Worm (Caenorhabditis elegans) whole organism, late embryonic: Measurements from ENCODE around the gene drh-1.
A peak's percentile ranks its signal among the peaks of the same experiment; 100 is the strongest.

ENCODE experiments used
- F13H6.1 ChIP-seq: sonication (generic microtip); optimal IDR thresholded peaks from 2 replicates; lab custom pipeline; 2016; ENCODE audit warnings: missing genetic modification characterization, missing compliant biosample characterization
- K02D7.2 ChIP-seq: sonication (generic microtip); optimal IDR thresholded peaks from 2 replicates; lab custom pipeline; 2017; ENCODE audit warnings: mild to moderate bottlenecking, missing genetic modification characterization, missing compliant biosample characterization
- K09A11.1 ChIP-seq: sonication (generic microtip); optimal IDR thresholded peaks from 2 replicates; lab custom pipeline; 2017; ENCODE audit warnings: antibody characterized with exemption, mild to moderate bottlenecking, missing genetic modification characterization, missing compliant biosample characterization; ENCODE audit not compliant: insufficient read depth
- T23F11.4 ChIP-seq: fragments of 200-800 bp; sonication (Bioruptor generic); optimal IDR thresholded peaks from 2 replicates; lab custom pipeline; 2018; ENCODE audit warnings: mild to moderate bottlenecking, missing genetic modification characterization, missing compliant biosample characterization
- ahr-1 ChIP-seq: sonication (generic microtip); optimal IDR thresholded peaks from 2 replicates; lab custom pipeline; 2016; ENCODE audit warnings: missing genetic modification characterization, missing compliant biosample characterization
- ama-1 ChIP-seq: fragments of 150-350 bp; optimal IDR thresholded peaks from 2 replicates; lab custom pipeline; 2014
- ceh-19 ChIP-seq: fragments of 200-800 bp; sonication (Bioruptor generic); optimal IDR thresholded peaks from 2 replicates; lab custom pipeline; 2018; ENCODE audit warnings: mild to moderate bottlenecking, missing genetic modification characterization, missing compliant biosample characterization
- ceh-2 ChIP-seq: sonication (generic microtip); optimal IDR thresholded peaks from 2 replicates; lab custom pipeline; 2016; ENCODE audit warnings: missing genotype, missing genetic modification characterization, missing compliant biosample characterization
- ceh-22 ChIP-seq: sonication (generic microtip); optimal IDR thresholded peaks from 2 replicates; lab custom pipeline; 2017; ENCODE audit warnings: missing biosample characterization, missing genetic modification characterization
- ceh-24 ChIP-seq: sonication (generic microtip); optimal IDR thresholded peaks from 2 replicates; lab custom pipeline; 2016; ENCODE audit warnings: mild to moderate bottlenecking, missing genetic modification characterization, missing compliant biosample characterization
- ceh-31 ChIP-seq: sonication (generic microtip); optimal IDR thresholded peaks from 2 replicates; lab custom pipeline; 2016; ENCODE audit warnings: missing genetic modification characterization, missing compliant biosample characterization
- ceh-34 ChIP-seq: sonication (generic microtip); optimal IDR thresholded peaks from 2 replicates; lab custom pipeline; 2016; ENCODE audit warnings: mild to moderate bottlenecking, missing genetic modification characterization, missing compliant biosample characterization
- ceh-45 ChIP-seq: fragments of 200-800 bp; sonication (Bioruptor generic); IDR thresholded peaks from 2 replicates; pipeline ENCODE4 v1.3.6; 2022; ENCODE audit warnings: missing genetic modification reagents, missing genetic modification characterization, missing compliant biosample characterization
- ceh-48 ChIP-seq: sonication (generic microtip); optimal IDR thresholded peaks from 2 replicates; lab custom pipeline; 2016; ENCODE audit warnings: missing genetic modification characterization, inconsistent platforms, missing compliant biosample characterization
- ceh-6 ChIP-seq: fragments of 200-800 bp; sonication (Bioruptor generic); optimal IDR thresholded peaks from 2 replicates; lab custom pipeline; 2018; ENCODE audit warnings: mild to moderate bottlenecking, missing genetic modification characterization, missing compliant biosample characterization
- ceh-9 ChIP-seq: sonication (generic microtip); optimal IDR thresholded peaks from 2 replicates; lab custom pipeline; 2016; ENCODE audit warnings: mild to moderate bottlenecking, missing genetic modification characterization, inconsistent platforms, missing compliant biosample characterization
- che-1 ChIP-seq: sonication (generic microtip); optimal IDR thresholded peaks from 2 replicates; lab custom pipeline; 2016; ENCODE audit warnings: mild to moderate bottlenecking, missing genetic modification characterization, missing compliant biosample characterization
- dmd-4 ChIP-seq: sonication (generic microtip); optimal IDR thresholded peaks from 2 replicates; lab custom pipeline; 2016; ENCODE audit warnings: borderline replicate concordance, missing genetic modification characterization, missing compliant biosample characterization
- dve-1 ChIP-seq: sonication (generic microtip); optimal IDR thresholded peaks from 2 replicates; lab custom pipeline; 2017; ENCODE audit warnings: antibody characterized with exemption, mild to moderate bottlenecking, missing genetic modification characterization, missing compliant biosample characterization
- elt-2 ChIP-seq: sonication (generic microtip); optimal IDR thresholded peaks from 2 replicates; lab custom pipeline; 2016; ENCODE audit warnings: missing genetic modification reagents, missing genetic modification characterization, missing compliant biosample characterization
- elt-4 ChIP-seq: sonication (generic microtip); optimal IDR thresholded peaks from 2 replicates; lab custom pipeline; 2016; ENCODE audit warnings: missing genetic modification characterization, missing compliant biosample characterization
- ets-4 ChIP-seq: sonication (generic microtip); optimal IDR thresholded peaks from 2 replicates; lab custom pipeline; 2016; ENCODE audit warnings: missing genetic modification characterization, missing compliant biosample characterization
- eyg-1 ChIP-seq: sonication (generic microtip); optimal IDR thresholded peaks from 2 replicates; lab custom pipeline; 2016; ENCODE audit warnings: missing genotype, missing genetic modification characterization, missing compliant biosample characterization
- fkh-10 ChIP-seq: fragments of 150-350 bp; optimal IDR thresholded peaks from 2 replicates; lab custom pipeline; 2014; ENCODE audit warnings: missing biosample characterization, missing genetic modification reagents, missing genetic modification characterization
- fkh-6 ChIP-seq: sonication (generic microtip); optimal IDR thresholded peaks from 2 replicates; lab custom pipeline; 2016; ENCODE audit warnings: missing genetic modification characterization, missing compliant biosample characterization
- gmeb-2 ChIP-seq: sonication (generic microtip); optimal IDR thresholded peaks from 2 replicates; lab custom pipeline; 2016; ENCODE audit warnings: missing genetic modification characterization, inconsistent platforms, missing compliant biosample characterization
- hlh-15 ChIP-seq: sonication (generic microtip); optimal IDR thresholded peaks from 2 replicates; lab custom pipeline; 2016; ENCODE audit warnings: missing genetic modification characterization, missing compliant biosample characterization
- lim-6 ChIP-seq: sonication (generic microtip); optimal IDR thresholded peaks from 2 replicates; lab custom pipeline; 2016; ENCODE audit warnings: missing genetic modification characterization, missing compliant biosample characterization
- lin-11 ChIP-seq: fragments of 200-800 bp; sonication (Bioruptor generic); optimal IDR thresholded peaks from 2 replicates; lab custom pipeline; 2018; ENCODE audit warnings: mild to moderate bottlenecking, missing genetic modification characterization, missing compliant biosample characterization
- nfya-1 ChIP-seq: sonication (generic microtip); optimal IDR thresholded peaks from 2 replicates; lab custom pipeline; 2017; ENCODE audit warnings: missing genetic modification characterization, mild to moderate bottlenecking, missing compliant biosample characterization, antibody characterized with exemption, moderate library complexity
- nhr-232 ChIP-seq: sonication (generic microtip); optimal IDR thresholded peaks from 2 replicates; lab custom pipeline; 2016; ENCODE audit warnings: missing genetic modification characterization, missing compliant biosample characterization
- npax-4 ChIP-seq: sonication (generic microtip); optimal IDR thresholded peaks from 2 replicates; lab custom pipeline; 2016; ENCODE audit warnings: missing genetic modification characterization, missing compliant biosample characterization
- pag-3 ChIP-seq: sonication (generic microtip); optimal IDR thresholded peaks from 2 replicates; lab custom pipeline; 2016; ENCODE audit warnings: missing compliant biosample characterization, missing genetic modification characterization, borderline replicate concordance
- pat-9 ChIP-seq: fragments of 200-800 bp; sonication (Bioruptor generic); optimal IDR thresholded peaks from 2 replicates; lab custom pipeline; 2018; ENCODE audit warnings: mild to moderate bottlenecking, missing genetic modification characterization, moderate library complexity, missing compliant biosample characterization
- pax-1 ChIP-seq: fragments of 150-350 bp; optimal IDR thresholded peaks from 2 replicates; lab custom pipeline; 2014; ENCODE audit warnings: missing biosample characterization, missing genetic modification characterization
- pha-2 ChIP-seq: sonication (generic microtip); optimal IDR thresholded peaks from 2 replicates; lab custom pipeline; 2017; ENCODE audit warnings: mild to moderate bottlenecking, missing genetic modification characterization, missing compliant biosample characterization
- pha-4 ChIP-seq: fragments of 150-350 bp; optimal IDR thresholded peaks from 2 replicates; lab custom pipeline; 2018; ENCODE audit warnings: missing biosample characterization, missing genetic modification reagents, missing genetic modification characterization
- pqm-1 ChIP-seq: sonication (generic microtip); optimal IDR thresholded peaks from 2 replicates; lab custom pipeline; 2016; ENCODE audit warnings: missing genetic modification characterization, missing compliant biosample characterization
- pros-1 ChIP-seq: fragments of 150-350 bp; optimal IDR thresholded peaks from 2 replicates; lab custom pipeline; 2014; ENCODE audit warnings: missing biosample characterization, missing genetic modification reagents, missing genetic modification characterization
- ref-2 ChIP-seq: sonication (generic microtip); optimal IDR thresholded peaks from 2 replicates; lab custom pipeline; 2016; ENCODE audit warnings: missing genetic modification characterization, missing compliant biosample characterization
- rnt-1 ChIP-seq: sonication (generic microtip); optimal IDR thresholded peaks from 2 replicates; lab custom pipeline; 2016; ENCODE audit warnings: missing genetic modification characterization, missing compliant biosample characterization
- sox-2 ChIP-seq: fragments of 200-800 bp; sonication (Bioruptor generic); IDR thresholded peaks from 2 replicates; pipeline ENCODE4 v1.3.6; 2022; ENCODE audit warnings: missing genetic modification reagents, missing genetic modification characterization, missing compliant biosample characterization
- sox-4 ChIP-seq: sonication (generic microtip); optimal IDR thresholded peaks from 2 replicates; lab custom pipeline; 2017; ENCODE audit warnings: mild to moderate bottlenecking, missing genetic modification characterization, inconsistent platforms, missing compliant biosample characterization
- syd-9 ChIP-seq: sonication (generic microtip); optimal IDR thresholded peaks from 2 replicates; lab custom pipeline; 2016; ENCODE audit warnings: mild to moderate bottlenecking, missing genetic modification characterization, moderate library complexity, missing compliant biosample characterization
- tbx-7 ChIP-seq: sonication (generic microtip); optimal IDR thresholded peaks from 2 replicates; lab custom pipeline; 2016; ENCODE audit warnings: missing genotype, missing genetic modification characterization, missing compliant biosample characterization
- unc-3 ChIP-seq, 2 experiments: fragments of 200-800 bp in 1 of 2; sonication (Bioruptor generic) in 1 of 2; sonication (generic microtip) in 1 of 2; conservative IDR thresholded peaks in 1 of 2; optimal IDR thresholded peaks in 1 of 2; 2 replicates each; pipeline versions ENCODE4 v1.3.6 to Lab custom; 2016 to 2022; ENCODE audit warnings: missing compliant biosample characterization in 2 of 2, missing genetic modification characterization in 2 of 2, missing genetic modification reagents in 1 of 2
- unc-42 ChIP-seq: sonication (generic microtip); optimal IDR thresholded peaks from 2 replicates; lab custom pipeline; 2016; ENCODE audit warnings: missing genotype, missing genetic modification characterization, missing compliant biosample characterization
- unc-55 ChIP-seq: sonication (generic microtip); optimal IDR thresholded peaks from 2 replicates; lab custom pipeline; 2017; ENCODE audit warnings: missing biosample characterization, missing genetic modification reagents, missing genetic modification characterization
- unc-86 ChIP-seq: sonication (generic microtip); optimal IDR thresholded peaks from 2 replicates; lab custom pipeline; 2016; ENCODE audit warnings: missing genetic modification characterization, missing compliant biosample characterization
- zip-5 ChIP-seq: sonication (generic microtip); optimal IDR thresholded peaks from 2 replicates; lab custom pipeline; 2016; ENCODE audit warnings: missing genetic modification characterization, missing compliant biosample characterization
- ztf-16 ChIP-seq: sonication (generic microtip); optimal IDR thresholded peaks from 2 replicates; lab custom pipeline; 2017; ENCODE audit warnings: missing genetic modification characterization, missing compliant biosample characterization

drh-1 gene

DNA sequence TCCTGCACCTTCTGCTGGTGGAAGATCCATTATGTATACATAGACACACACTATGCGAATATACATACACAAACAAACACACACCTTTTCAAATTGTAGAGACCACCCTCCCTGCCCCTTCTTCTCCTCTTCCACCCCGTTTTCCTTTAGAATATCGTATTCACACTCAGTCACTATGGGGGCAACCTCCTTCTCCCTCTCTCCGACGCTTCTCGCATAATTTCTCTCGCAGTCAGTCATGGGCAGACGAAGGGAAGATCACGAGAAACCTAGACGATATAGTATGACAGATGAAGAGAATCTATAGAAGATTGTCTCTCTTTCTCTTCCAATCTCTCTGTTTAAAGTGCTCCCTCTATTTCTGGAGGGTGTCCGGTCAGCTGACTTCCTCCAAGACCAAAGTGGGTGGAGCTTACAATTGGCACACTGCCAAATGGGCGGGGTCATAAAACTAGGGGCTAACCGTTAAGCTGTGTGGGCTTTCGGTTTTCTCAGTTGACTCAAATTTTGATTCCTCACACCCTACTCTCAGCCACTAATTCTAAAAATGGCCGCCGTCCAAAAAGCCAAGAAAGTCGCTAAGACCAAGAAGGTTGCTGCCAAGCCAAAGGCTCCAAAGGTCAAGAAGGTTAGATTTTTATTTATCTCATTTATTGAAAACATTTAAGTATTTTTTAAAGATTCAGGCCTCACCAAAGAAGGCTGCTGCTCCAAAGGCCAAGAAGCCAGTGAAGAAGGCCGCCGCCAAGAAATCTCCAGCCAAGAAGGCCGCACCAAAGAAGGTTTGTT, 32.9 kb upstream of the drh-1 start, which contains the start of gene hil-7:
Gene hil-7 (plus strand): TSS at position 446 of the 789 bp plus-strand sequence.
- TF ChIP-seq ceh-31 (tag; lab: Kevin White, UChicago) (peak; percentile 96), ztf-16 (tag; lab: Kevin White, UChicago) (peak; percentile 34), elt-2 (tag; lab: Kevin White, UChicago) (peak; percentile 0), gmeb-2 (tag; lab: Kevin White, UChicago) (no peak), ceh-9 (tag; lab: Kevin White, UChicago) (no peak), ceh-22 (tag; lab: Kevin White, UChicago) (peak; percentile 82), unc-86 (tag; lab: Kevin White, UChicago) (peak; percentile 47), sox-4 (tag; lab: Kevin White, UChicago) (no peak), eyg-1 (tag; lab: Kevin White, UChicago) (peak; percentile 81), npax-4 (tag; lab: Kevin White, UChicago) (no peak), pag-3 (tag; lab: Kevin White, UChicago) (no peak), sox-2 (GFP tag; lab: Robert Waterston, UW) (peak; percentile 46; the same call in 1 of the 2 replicates), rnt-1 (peak; percentile 72), fkh-10 (GFP tag; lab: Kevin White, UChicago) (peak; percentile 27), che-1 (tag; lab: Kevin White, UChicago) (no peak), ceh-45 (GFP tag; lab: Robert Waterston, UW) (no peak), fkh-6 (tag; lab: Kevin White, UChicago) (peak; percentile 17), T23F11.4 (GFP tag; lab: Kevin White, UChicago) (no peak), ref-2 (tag; lab: Kevin White, UChicago) (peak; percentile 61), syd-9 (tag; lab: Kevin White, UChicago) (peak; percentile 59), unc-42 (tag; lab: Kevin White, UChicago) (peak; percentile 82), pax-1 (peak; percentile 9), F13H6.1 (tag; lab: Kevin White, UChicago) (peak; percentile 28), K09A11.1 (tag; lab: Kevin White, UChicago) (peak; percentile 19), ets-4 (tag; lab: Kevin White, UChicago) (peak; percentile 53), elt-4 (tag; lab: Kevin White, UChicago) (no peak), zip-5 (no peak), pha-2 (tag; lab: Kevin White, UChicago) (peak; percentile 51), hlh-15 (tag; lab: Kevin White, UChicago) (no peak), unc-3 (GFP tag; conservative IDR thresholded peaks at IDR 0.05; lab: Robert Waterston, UW) (no peak), unc-3 (tag; optimal IDR thresholded peaks at IDR 0.05; lab: Kevin White, UChicago) (no peak), pat-9 (no peak), dmd-4 (tag; lab: Kevin White, UChicago) (peak; percentile 25), ceh-24 (tag; lab: Kevin White, UChicago) (no peak), tbx-7 (tag; lab: Kevin White, UChicago) (no peak), pros-1 (peak; percentile 98), ceh-19 (peak; percentile 86), K02D7.2 (tag; lab: Kevin White, UChicago) (no peak), ceh-2 (tag; lab: Kevin White, UChicago) (peak; percentile 63), dve-1 (tag; lab: Kevin White, UChicago) (peak; percentile 51), ceh-6 (peak; percentile 58), ceh-48 (no peak), pqm-1 (tag; lab: Kevin White, UChicago) (no peak), lin-11 (tag; lab: Kevin White, UChicago) (no peak), pha-4 (tag; lab: Kevin White, UChicago) (no peak), nfya-1 (tag; lab: Kevin White, UChicago) (peak; percentile 94), ama-1 (lab: Kevin White, UChicago) (peak; percentile 94), unc-55 (peak; percentile 97), ahr-1 (tag; lab: Kevin White, UChicago) (peak; percentile 25), ceh-34 (tag; lab: Kevin White, UChicago) (peak; percentile 96), nhr-232 (tag; lab: Kevin White, UChicago) (peak; percentile 11), lim-6 (tag; lab: Kevin White, UChicago) (peak; percentile 42)
